Fruit fly (Drosophila melanogaster) whole organism, embryonic: ENCODE data around the gene CG34268.

Experiments used
- CG11085 ChIP-seq: fragments of 200-800 bp; sonication (Bioruptor generic); IDR thresholded peaks from 2 replicates; pipeline ENCODE4 v1.3.6; 2022; ENCODE audit warnings: missing biosample characterization, missing genetic modification characterization
- CG11696 ChIP-seq: fragments of 200-800 bp; sonication (Bioruptor generic); IDR thresholded peaks from 2 replicates; pipeline ENCODE4 v1.3.6; 2022; ENCODE audit warnings: missing biosample characterization, missing genetic modification characterization
- CG12155 ChIP-seq: fragments of 200-800 bp; sonication (Bioruptor generic); optimal IDR thresholded peaks from 3 replicates; lab custom pipeline; 2016; ENCODE audit warnings: missing biosample characterization, missing genetic modification characterization
- CG13424 ChIP-seq: fragments of 200-800 bp; sonication (Bioruptor generic); optimal IDR thresholded peaks from 2 replicates; lab custom pipeline; 2019; ENCODE audit warnings: missing biosample characterization, mild to moderate bottlenecking, missing genetic modification characterization, moderate library complexity
- CG13894 ChIP-seq: fragments of 200-800 bp; sonication (Bioruptor generic); optimal IDR thresholded peaks from 3 replicates; lab custom pipeline; 2018; ENCODE audit warnings: missing biosample characterization, mild to moderate bottlenecking, missing genetic modification characterization, moderate library complexity
- CG15479 ChIP-seq: fragments of 200-800 bp; sonication (Bioruptor generic); optimal IDR thresholded peaks from 3 replicates; lab custom pipeline; 2019; ENCODE audit warnings: missing biosample characterization, mild to moderate bottlenecking, missing genetic modification characterization, moderate library complexity
- CG15696 ChIP-seq: fragments of 200-800 bp; sonication (Bioruptor generic); optimal IDR thresholded peaks from 2 replicates; lab custom pipeline; 2019; ENCODE audit warnings: missing biosample characterization, mild to moderate bottlenecking, missing genetic modification characterization, moderate library complexity
- CG17829 ChIP-seq: fragments of 200-800 bp; optimal IDR thresholded peaks from 2 replicates; lab custom pipeline; 2019; ENCODE audit warnings: missing biosample characterization, mild to moderate bottlenecking, missing genetic modification characterization, moderate library complexity
- CG1832 ChIP-seq: fragments of 200-800 bp; sonication (Bioruptor generic); optimal IDR thresholded peaks from 2 replicates; lab custom pipeline; 2017; ENCODE audit warnings: missing biosample characterization, mild to moderate bottlenecking, missing genetic modification characterization, inconsistent platforms
- CG18599 ChIP-seq: fragments of 200-800 bp; sonication (Bioruptor generic); optimal IDR thresholded peaks from 3 replicates; lab custom pipeline; 2017; ENCODE audit warnings: missing biosample characterization, missing genetic modification characterization, mild to moderate bottlenecking, moderate library complexity, missing genetic modification reagents
- CG2120 ChIP-seq: fragments of 200-800 bp; sonication (Bioruptor generic); optimal IDR thresholded peaks from 3 replicates; lab custom pipeline; 2016; ENCODE audit warnings: missing biosample characterization, missing genetic modification characterization
- CG32532 ChIP-seq: fragments of 200-800 bp; sonication (Bioruptor generic); IDR thresholded peaks from 2 replicates; pipeline ENCODE4 v1.3.6; 2022; ENCODE audit warnings: missing biosample characterization, missing genetic modification characterization
- CG33557 ChIP-seq: fragments of 200-800 bp; sonication (Bioruptor generic); optimal IDR thresholded peaks from 2 replicates; lab custom pipeline; 2019; ENCODE audit warnings: missing biosample characterization, mild to moderate bottlenecking, missing genetic modification characterization, moderate library complexity
- CG6654 ChIP-seq: fragments of 200-800 bp; sonication (Bioruptor generic); optimal IDR thresholded peaks from 2 replicates; lab custom pipeline; 2017; ENCODE audit warnings: missing biosample characterization, mild to moderate bottlenecking, missing genetic modification characterization
- CG7372 ChIP-seq: fragments of 200-800 bp; sonication (Bioruptor generic); IDR thresholded peaks from 2 replicates; pipeline ENCODE4 v1.3.6; 2022; ENCODE audit warnings: missing biosample characterization, missing genetic modification characterization
- CrebB ChIP-seq: fragments of 200-800 bp; sonication (Bioruptor generic); optimal IDR thresholded peaks from 3 replicates; lab custom pipeline; 2018; ENCODE audit warnings: missing biosample characterization, mild to moderate bottlenecking, missing genetic modification characterization
- Dad ChIP-seq: fragments of 200-800 bp; sonication (Bioruptor generic); optimal IDR thresholded peaks from 3 replicates; lab custom pipeline; 2016; ENCODE audit warnings: missing biosample characterization, missing genetic modification characterization
- Dek ChIP-seq: fragments of 200-800 bp; sonication (Bioruptor generic); optimal IDR thresholded peaks from 3 replicates; lab custom pipeline; 2019; ENCODE audit warnings: missing biosample characterization, mild to moderate bottlenecking, missing genetic modification characterization, moderate library complexity
- Dll ChIP-seq: fragments of 200-800 bp; sonication (Bioruptor generic); IDR thresholded peaks from 4 replicates; pipeline ENCODE4 v1.3.6; 2022; ENCODE audit warnings: missing biosample characterization, missing genetic modification characterization; ENCODE audit not compliant: partially characterized antibody
- HHEX ChIP-seq: fragments of 200-800 bp; sonication (Bioruptor generic); optimal IDR thresholded peaks from 3 replicates; lab custom pipeline; 2017; ENCODE audit warnings: missing biosample characterization, mild to moderate bottlenecking, missing genetic modification characterization, missing genetic modification reagents
- Hey ChIP-seq: fragments of 200-800 bp; sonication (Bioruptor generic); optimal IDR thresholded peaks from 3 replicates; lab custom pipeline; 2018; ENCODE audit warnings: missing biosample characterization, mild to moderate bottlenecking, missing genetic modification characterization
- Kr ChIP-seq: fragments of 200-800 bp; sonication (Bioruptor generic); optimal IDR thresholded peaks from 2 replicates; lab custom pipeline; 2017; ENCODE audit warnings: missing biosample characterization, mild to moderate bottlenecking, missing genetic modification characterization
- MBD-R2 ChIP-seq: fragments of 200-800 bp; sonication (Bioruptor generic); IDR thresholded peaks from 2 replicates; pipeline ENCODE4 v1.3.6; 2022; ENCODE audit warnings: missing biosample characterization, missing genetic modification characterization
- Nf-YB ChIP-seq: fragments of 200-800 bp; sonication (Bioruptor generic); optimal IDR thresholded peaks from 3 replicates; lab custom pipeline; 2019; ENCODE audit warnings: missing biosample characterization, mild to moderate bottlenecking, missing genetic modification characterization, moderate library complexity
- abd-A ChIP-seq: fragments of 200-800 bp; sonication (Bioruptor generic); optimal IDR thresholded peaks from 3 replicates; lab custom pipeline; 2019; ENCODE audit warnings: missing biosample characterization, mild to moderate bottlenecking, missing genetic modification characterization, moderate library complexity
- cad ChIP-seq: fragments of >200 bp; optimal IDR thresholded peaks from 2 replicates; lab custom pipeline; 2017; ENCODE audit warnings: missing biosample characterization, missing genetic modification characterization
- disco-r ChIP-seq: fragments of 200-800 bp; sonication (Bioruptor generic); optimal IDR thresholded peaks from 2 replicates; lab custom pipeline; 2016; ENCODE audit warnings: missing biosample characterization, missing genetic modification characterization
- en ChIP-seq: fragments of 200-800 bp; sonication (Bioruptor generic); optimal IDR thresholded peaks from 2 replicates; lab custom pipeline; 2016; ENCODE audit warnings: missing biosample characterization, missing genetic modification characterization
- fd102C ChIP-seq: fragments of 200-800 bp; sonication (Bioruptor generic); optimal IDR thresholded peaks from 2 replicates; lab custom pipeline; 2018; ENCODE audit warnings: missing biosample characterization, mild to moderate bottlenecking, missing genetic modification characterization, moderate library complexity
- hkb ChIP-seq, 2 experiments: fragments of 200-800 bp in 1 of 2; fragments of >200 bp in 1 of 2; sonication (Bioruptor generic) in 1 of 2; IDR thresholded peaks in 1 of 2; optimal IDR thresholded peaks in 1 of 2; 2 replicates each; pipeline versions ENCODE4 v1.3.6 to Lab custom; 2017 to 2022; ENCODE audit warnings: missing biosample characterization in 1 of 2, missing genetic modification characterization in 1 of 2
- kni ChIP-seq: fragments of 200-800 bp; sonication (Bioruptor generic); optimal IDR thresholded peaks from 3 replicates; lab custom pipeline; 2017; ENCODE audit warnings: mild to moderate bottlenecking, missing biosample characterization, missing genetic modification reagents, missing genetic modification characterization
- lbe ChIP-seq: fragments of 200-800 bp; sonication (Bioruptor generic); optimal IDR thresholded peaks from 2 replicates; lab custom pipeline; 2016; ENCODE audit warnings: missing biosample characterization, mild to moderate bottlenecking, missing genetic modification characterization
- oc ChIP-seq: fragments of 200-800 bp; sonication (Bioruptor generic); optimal IDR thresholded peaks from 2 replicates; lab custom pipeline; 2018; ENCODE audit warnings: missing biosample characterization, mild to moderate bottlenecking, missing genetic modification characterization, moderate library complexity
- onecut ChIP-seq: fragments of 200-800 bp; sonication (Bioruptor generic); IDR thresholded peaks from 2 replicates; pipeline ENCODE4 v1.3.6; 2022; ENCODE audit warnings: missing biosample characterization, missing genetic modification characterization
- org-1 ChIP-seq: fragments of 200-800 bp; sonication (Bioruptor generic); optimal IDR thresholded peaks from 2 replicates; lab custom pipeline; 2017; ENCODE audit warnings: missing biosample characterization, missing genetic modification characterization
- pan ChIP-seq, 4 experiments: fragments of >200 bp in 3 of 4; fragments of 200-800 bp in 1 of 4; sonication (Bioruptor generic) in 1 of 4; optimal IDR thresholded peaks in 3 of 4; IDR thresholded peaks in 1 of 4; 2 replicates each; pipeline versions ENCODE4 v1.3.6 to Lab custom; 2017 to 2022; ENCODE audit warnings: missing biosample characterization in 2 of 4, missing genetic modification characterization in 2 of 4, mixed read lengths in 1 of 4
- pb ChIP-seq: fragments of 200-800 bp; sonication (Bioruptor generic); optimal IDR thresholded peaks from 3 replicates; lab custom pipeline; 2016; ENCODE audit warnings: missing biosample characterization, missing genetic modification characterization
- pnt ChIP-seq: fragments of 200-800 bp; sonication (Bioruptor generic); optimal IDR thresholded peaks from 3 replicates; lab custom pipeline; 2016; ENCODE audit warnings: missing biosample characterization, missing genetic modification characterization
- repo ChIP-seq: fragments of 200-800 bp; sonication (Bioruptor generic); optimal IDR thresholded peaks from 2 replicates; lab custom pipeline; 2016; ENCODE audit warnings: missing biosample characterization, missing genetic modification characterization
- sens ChIP-seq: fragments of 200-800 bp; sonication (Bioruptor generic); peaks from one replicate; lab custom pipeline; 2016; ENCODE audit warnings: missing biosample characterization, missing genetic modification characterization
- ssp ChIP-seq: fragments of 200-800 bp; sonication (Bioruptor generic); IDR thresholded peaks from 2 replicates; pipeline ENCODE4 v1.3.6; 2022; ENCODE audit warnings: missing biosample characterization, missing genetic modification characterization
- sug ChIP-seq: fragments of 200-800 bp; optimal IDR thresholded peaks from 2 replicates; lab custom pipeline; 2019; ENCODE audit warnings: missing biosample characterization, mild to moderate bottlenecking, missing genetic modification characterization, moderate library complexity
- trem ChIP-seq: fragments of 200-800 bp; optimal IDR thresholded peaks from 3 replicates; lab custom pipeline; 2019; ENCODE audit warnings: missing biosample characterization, mild to moderate bottlenecking, missing genetic modification characterization, moderate library complexity
- vvl ChIP-seq: fragments of 200-800 bp; sonication (Bioruptor generic); IDR thresholded peaks from 2 replicates; pipeline ENCODE4 v1.3.6; 2022; ENCODE audit warnings: missing biosample characterization, missing genetic modification characterization
- z ChIP-seq: fragments of 200-800 bp; sonication (Bioruptor generic); IDR thresholded peaks from 3 replicates; pipeline ENCODE4 v1.3.6; 2022; ENCODE audit warnings: missing biosample characterization, missing genetic modification characterization
- zen ChIP-seq: fragments of 200-800 bp; sonication (Bioruptor generic); optimal IDR thresholded peaks from 3 replicates; lab custom pipeline; 2018; ENCODE audit warnings: missing biosample characterization, mild to moderate bottlenecking, missing genetic modification characterization, moderate library complexity

CG34268 gene

DNA sequence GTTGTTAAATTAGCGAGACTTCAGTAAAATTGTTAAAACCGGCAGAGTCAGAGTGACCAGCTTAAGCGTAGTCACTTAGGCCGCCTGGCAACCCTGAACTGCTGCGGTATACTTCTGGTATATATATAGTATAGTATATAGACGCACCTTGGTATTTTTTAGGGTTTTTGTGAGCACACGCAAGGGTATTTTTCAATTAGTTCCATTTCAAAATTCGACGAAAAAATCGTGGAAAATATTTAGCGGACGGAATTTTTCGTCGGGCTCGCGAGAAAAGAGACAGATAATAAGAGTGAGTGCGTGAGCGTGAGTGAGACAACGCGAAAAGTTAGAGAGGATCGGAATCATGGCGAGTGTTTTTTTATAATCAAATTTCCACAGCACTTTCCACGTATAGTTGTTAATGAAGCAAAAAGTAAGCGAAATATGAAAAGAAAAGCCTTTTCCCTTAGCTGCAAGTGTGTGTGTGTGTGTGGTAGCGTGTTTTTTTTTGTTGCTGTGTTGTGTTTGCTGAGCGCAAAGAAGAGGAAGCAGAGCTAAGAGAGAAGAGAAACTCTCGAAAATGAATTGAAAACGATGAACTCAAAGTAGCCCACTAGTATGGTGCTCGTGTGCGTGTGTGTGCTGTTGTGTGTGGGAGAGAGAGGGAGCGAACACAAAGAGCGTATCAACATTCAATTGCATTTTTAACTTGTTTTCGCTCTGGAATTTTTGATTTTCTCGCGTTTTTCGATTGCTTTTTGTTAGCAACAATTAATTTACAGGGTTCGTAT, 42.3 kb downstream of the CG34268 start, which contains the start of the genes Cypl and Hipk (continued):
- peak; percentile 12 for TF ChIP-seq HHEX (GFP tag; lab: Kevin White, UChicago)
- TF ChIP-seq CG2120 (GFP tag; lab: Kevin White, UChicago) = peak; percentile 5
- peak; percentile 45 for TF ChIP-seq repo (GFP tag; lab: Kevin White, UChicago)
- peak; percentile 90 for TF ChIP-seq MBD-R2 (GFP tag; lab: Robert Waterston, UW)
- TF ChIP-seq CG17829 (tag; lab: Kevin White, UChicago) = peak; percentile 39
- TF ChIP-seq en (GFP tag; lab: Kevin White, UChicago) = no peak
- TF ChIP-seq hkb (optimal IDR thresholded peaks at IDR 0.05; lab: Kevin White, UChicago) = peak; percentile 87
- no peak for TF ChIP-seq hkb (GFP tag; IDR thresholded peaks at IDR 0.05; lab: Robert Waterston, UW)
- TF ChIP-seq disco-r (GFP tag; lab: Kevin White, UChicago) = no peak
- TF ChIP-seq onecut (GFP tag; lab: Robert Waterston, UW) = peak; percentile 7; the same call in 1 of the 2 replicates
- TF ChIP-seq lbe (GFP tag; lab: Kevin White, UChicago) = peak; percentile 64

dm6 chr3L:544203-544602, 43.4 kb downstream of the CG34268 start:
- TF ChIP-seq org-1 (GFP tag; lab: Kevin White, UChicago) (no peak), z (GFP tag; lab: Robert Waterston, UW) (peak; percentile 50; the same call in 1 of the 3 replicates), vvl (GFP tag; lab: Robert Waterston, UW) (peak; percentile 19; the same call in 1 of the 2 replicates), CG7372 (no peak), CG1832 (peak; percentile 79), ssp (GFP tag; lab: Robert Waterston, UW) (no peak), Kr (GFP tag; lab: Kevin White, UChicago) (peak; percentile 73), CG6654 (GFP tag; lab: Kevin White, UChicago) (no peak), CG15696 (no peak), oc (peak; percentile 44), CG11085 (GFP tag; lab: Robert Waterston, UW) (no peak), Nf-YB (GFP tag; lab: Kevin White, UChicago) (no peak), CG33557 (GFP tag; lab: Kevin White, UChicago) (no peak), pnt (GFP tag; lab: Kevin White, UChicago) (no peak), zen (peak; percentile 30), pan (optimal IDR thresholded peaks at IDR 0.05; lab: Kevin White, UChicago) (peak in 1 of 2 experiments; percentile 59), pan (GFP tag; optimal IDR thresholded peaks at IDR 0.05 in 1 of 2, IDR thresholded peaks at IDR 0.05 in 1 of 2) (peak in 1 of 2 experiments; percentile 51), Dad (GFP tag; lab: Kevin White, UChicago) (no peak), Hey (tag; lab: Kevin White, UChicago) (no peak), CG13424 (no peak), trem (tag; lab: Kevin White, UChicago) (no peak), Dll (GFP tag; lab: Robert Waterston, UW) (peak; percentile 33; the same call in 1 of the 4 replicates), CG13894 (no peak), abd-A (tag; lab: Kevin White, UChicago) (peak; percentile 85), CrebB (no peak), cad (GFP tag; lab: Kevin White, UChicago) (peak; percentile 20), CG15479 (GFP tag; lab: Kevin White, UChicago) (peak; percentile 96), CG11696 (GFP tag; lab: Robert Waterston, UW) (no peak), CG32532 (GFP tag; lab: Robert Waterston, UW) (peak; percentile 16; the same call in 1 of the 2 replicates), CG12155 (peak; percentile 18), sug (tag; lab: Kevin White, UChicago) (no peak), kni (peak; percentile 30), fd102C (GFP tag; lab: Kevin White, UChicago) (no peak), sens (GFP tag; lab: Kevin White, UChicago) (peak; percentile 67), pb (GFP tag; lab: Kevin White, UChicago) (no peak), CG18599 (GFP tag; lab: Kevin White, UChicago) (peak; percentile 21), Dek (no peak), HHEX (GFP tag; lab: Kevin White, UChicago) (no peak)
